Worm (Caenorhabditis elegans) whole organism, L4 larva: ENCODE results near the gene mxl-2.

Experiments used
- F26F4.8 ChIP-seq: fragments of 200-800 bp; sonication (Bioruptor generic); conservative IDR thresholded peaks from 2 replicates; pipeline ENCODE4 v1.3.6; 2022; ENCODE audit warnings: missing genetic modification characterization, missing compliant biosample characterization
- ceh-82 ChIP-seq: sonication (generic microtip); optimal IDR thresholded peaks from 2 replicates; lab custom pipeline; 2017; ENCODE audit warnings: missing biosample characterization, missing genetic modification characterization
- jun-1 ChIP-seq: fragments of 150-350 bp; optimal IDR thresholded peaks from 2 replicates; lab custom pipeline; 2014; ENCODE audit warnings: missing biosample characterization, missing genetic modification reagents, missing genetic modification characterization
- lin-1 ChIP-seq: fragments of 200-800 bp; sonication (Bioruptor generic); IDR thresholded peaks from 2 replicates; pipeline ENCODE4 v1.3.6; 2022; ENCODE audit warnings: missing genetic modification reagents, missing genetic modification characterization, missing compliant biosample characterization
- mdl-1 ChIP-seq, 2 experiments: fragments of 150-350 bp in 1 of 2; sonication (generic microtip) in 1 of 2; optimal IDR thresholded peaks; 2 replicates each; lab custom pipeline; 2014 to 2017; ENCODE audit warnings: missing biosample characterization in 2 of 2, missing genetic modification characterization in 2 of 2
- nhr-11 ChIP-seq: fragments of 150-350 bp; optimal IDR thresholded peaks from 2 replicates; lab custom pipeline; 2014; ENCODE audit warnings: missing biosample characterization, missing genetic modification characterization
- unc-39 ChIP-seq: sonication (generic microtip); optimal IDR thresholded peaks from 2 replicates; lab custom pipeline; 2017; ENCODE audit warnings: missing biosample characterization, missing genetic modification characterization

DNA sequence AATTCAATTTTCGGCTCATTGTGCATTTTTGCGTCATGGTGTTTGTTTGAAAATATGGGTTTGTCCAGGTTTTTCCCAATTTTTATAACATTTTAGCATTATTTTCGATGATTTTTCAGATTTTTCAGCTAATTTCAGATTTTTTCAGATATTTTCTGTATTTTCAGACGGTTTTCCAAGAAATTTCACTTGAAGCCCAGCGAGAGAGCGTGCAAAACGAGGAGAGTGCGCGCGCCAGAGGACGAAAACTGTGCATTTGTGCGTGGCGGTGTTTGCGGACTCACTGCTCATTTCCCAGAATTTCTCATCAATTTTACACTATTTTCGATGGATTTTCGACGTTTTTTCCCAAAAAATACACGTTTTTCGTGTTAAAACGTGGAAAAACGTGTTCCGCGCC lies 47.2 kb upstream of the mxl-2 start:
- TF ChIP-seq unc-39, result no peak
- no peak for TF ChIP-seq ceh-82 (tag; lab: Kevin White, UChicago)
- no peak for TF ChIP-seq lin-1 (GFP tag; lab: Robert Waterston, UW)
- no peak for TF ChIP-seq mdl-1 (tag; optimal IDR thresholded peaks at IDR 0.05; lab: Kevin White, UChicago)
- TF ChIP-seq F26F4.8 (GFP tag; lab: Robert Waterston, UW), result no peak
- TF ChIP-seq nhr-11 (tag; lab: Kevin White, UChicago), result no peak
- TF ChIP-seq jun-1 (tag; lab: Kevin White, UChicago), result no peak
